Worm (Caenorhabditis elegans): ENCODE measurements around the gene T04C12.9.

DNA sequence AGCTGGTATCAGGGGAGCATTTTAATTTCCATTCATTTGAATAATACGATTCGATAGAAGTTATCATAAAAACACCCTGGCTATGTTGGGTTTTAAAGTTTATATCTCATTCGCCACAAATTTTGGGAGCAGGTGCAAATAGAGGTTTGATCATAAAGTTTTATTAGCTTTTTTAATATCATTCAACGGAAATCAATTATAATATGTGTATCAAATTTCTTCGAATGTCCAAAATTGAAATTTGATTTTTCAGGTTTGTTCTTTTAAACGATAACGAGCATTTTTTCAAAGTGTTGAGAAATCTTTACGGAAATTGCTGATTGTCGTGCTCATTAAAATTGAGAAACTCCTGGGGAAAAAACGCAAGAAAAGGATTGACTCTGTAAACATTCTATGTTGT, 14.3 kb downstream of the T04C12.9 start, which contains the start of gene srh-74:
- TF ChIP-seq lin-13 (GFP tag; optimal IDR thresholded peaks at IDR 0.05) (no peak), mbf-1 (tag; optimal IDR thresholded peaks at IDR 0.05) (no peak), ama-1 (optimal IDR thresholded peaks at IDR 0.05) (no peak), ztf-11 (tag; optimal IDR thresholded peaks at IDR 0.05) (no peak)
